Fruit fly (Drosophila melanogaster) whole organism, embryonic: Measurements from ENCODE around the gene CG5687.

Experiments used
- CG10321 ChIP-seq: fragments of 200-800 bp; sonication (Bioruptor generic); IDR thresholded peaks from 2 replicates; pipeline ENCODE4 v1.3.6; 2022; ENCODE audit warnings: missing biosample characterization, missing genetic modification characterization
- CG10979 ChIP-seq: fragments of 200-800 bp; sonication (Bioruptor generic); optimal IDR thresholded peaks from 2 replicates; lab custom pipeline; 2018; ENCODE audit warnings: missing biosample characterization, mild to moderate bottlenecking, missing genetic modification characterization, moderate library complexity
- CG11398 ChIP-seq: fragments of 200-800 bp; sonication (Bioruptor generic); optimal IDR thresholded peaks from 2 replicates; lab custom pipeline; 2016; ENCODE audit warnings: missing biosample characterization, missing genetic modification characterization
- CG11456 ChIP-seq: fragments of 200-800 bp; sonication (Bioruptor generic); IDR thresholded peaks from 3 replicates; pipeline ENCODE4 v1.3.6; 2022; ENCODE audit warnings: missing biosample characterization, missing genetic modification characterization
- CG11695 ChIP-seq: fragments of 200-800 bp; sonication (Bioruptor generic); IDR thresholded peaks from 3 replicates; pipeline ENCODE4 v1.3.6; 2022; ENCODE audit warnings: missing biosample characterization, missing genetic modification characterization
- CG12071 ChIP-seq: fragments of 200-800 bp; sonication (Bioruptor generic); optimal IDR thresholded peaks from 3 replicates; lab custom pipeline; 2018; ENCODE audit warnings: missing biosample characterization, mild to moderate bottlenecking, missing genetic modification characterization
- CG12219 ChIP-seq: fragments of 200-800 bp; sonication (Bioruptor generic); optimal IDR thresholded peaks from 3 replicates; lab custom pipeline; 2018; ENCODE audit warnings: missing biosample characterization, mild to moderate bottlenecking, missing genetic modification characterization
- CG1233 ChIP-seq: fragments of 200-800 bp; sonication (Bioruptor generic); optimal IDR thresholded peaks from 4 replicates; lab custom pipeline; 2018; ENCODE audit warnings: missing biosample characterization, mild to moderate bottlenecking, missing genetic modification characterization
- CG13624 ChIP-seq: fragments of 200-800 bp; sonication (Bioruptor generic); optimal IDR thresholded peaks from 2 replicates; lab custom pipeline; 2016; ENCODE audit warnings: missing biosample characterization, missing genetic modification characterization
- CG13894 ChIP-seq: fragments of 200-800 bp; sonication (Bioruptor generic); optimal IDR thresholded peaks from 3 replicates; lab custom pipeline; 2018; ENCODE audit warnings: missing biosample characterization, mild to moderate bottlenecking, missing genetic modification characterization, moderate library complexity
- CG17359 ChIP-seq: fragments of 200-800 bp; sonication (Bioruptor generic); optimal IDR thresholded peaks from 3 replicates; lab custom pipeline; 2018; ENCODE audit warnings: missing biosample characterization, mild to moderate bottlenecking, missing genetic modification characterization, moderate library complexity
- CG30020 ChIP-seq: fragments of 200-800 bp; optimal IDR thresholded peaks from 2 replicates; lab custom pipeline; 2019; ENCODE audit warnings: missing biosample characterization, mild to moderate bottlenecking, missing genetic modification characterization, moderate library complexity
- CG31388 ChIP-seq: fragments of 200-800 bp; sonication (Bioruptor generic); optimal IDR thresholded peaks from 2 replicates; lab custom pipeline; 2016; ENCODE audit warnings: missing biosample characterization, missing genetic modification characterization
- CG6689 ChIP-seq: fragments of 200-800 bp; sonication (Bioruptor generic); IDR thresholded peaks from 2 replicates; pipeline ENCODE4 v1.3.6; 2022; ENCODE audit warnings: missing biosample characterization, missing genetic modification characterization
- CG7745 ChIP-seq: fragments of 200-800 bp; sonication (Bioruptor generic); optimal IDR thresholded peaks from 2 replicates; lab custom pipeline; 2018; ENCODE audit warnings: missing biosample characterization, mild to moderate bottlenecking, missing genetic modification characterization, moderate library complexity
- D19A ChIP-seq: fragments of 200-800 bp; optimal IDR thresholded peaks from 3 replicates; lab custom pipeline; 2019; ENCODE audit warnings: missing biosample characterization, mild to moderate bottlenecking, missing genetic modification characterization, moderate library complexity
- Dfd ChIP-seq, 2 experiments: fragments of >200 bp; optimal IDR thresholded peaks; 2 replicates each; lab custom pipeline; 2017; ENCODE audit warnings: missing biosample characterization in 2 of 2, missing genetic modification characterization in 2 of 2
- E2f1 ChIP-seq: fragments of 200-800 bp; sonication (Bioruptor generic); IDR thresholded peaks from 2 replicates; pipeline ENCODE4 v1.3.6; 2022; ENCODE audit warnings: missing biosample characterization, missing genetic modification characterization
- ERR ChIP-seq: fragments of 200-800 bp; sonication (Bioruptor generic); optimal IDR thresholded peaks from 2 replicates; lab custom pipeline; 2016; ENCODE audit warnings: missing biosample characterization, missing genetic modification characterization
- Ets97D ChIP-seq: fragments of 200-800 bp; sonication (Bioruptor generic); optimal IDR thresholded peaks from 3 replicates; lab custom pipeline; 2016; ENCODE audit warnings: missing biosample characterization, missing genetic modification characterization
- GATAe ChIP-seq: fragments of 200-800 bp; sonication (Bioruptor generic); conservative IDR thresholded peaks from 2 replicates; pipeline ENCODE4 v1.3.6; 2022; ENCODE audit warnings: missing biosample characterization, missing genetic modification characterization
- H2.0 ChIP-seq: fragments of 200-800 bp; sonication (Bioruptor generic); IDR thresholded peaks from 2 replicates; pipeline ENCODE4 v1.3.6; 2022; ENCODE audit warnings: missing biosample characterization, missing genetic modification characterization
- HmgD ChIP-seq: fragments of 200-800 bp; sonication (Bioruptor generic); optimal IDR thresholded peaks from 3 replicates; lab custom pipeline; 2016; ENCODE audit warnings: missing biosample characterization, missing genetic modification characterization
- Jarid2 ChIP-seq: fragments of 200-800 bp; sonication (Bioruptor generic); optimal IDR thresholded peaks from 3 replicates; lab custom pipeline; 2017; ENCODE audit warnings: mild to moderate bottlenecking, missing biosample characterization, missing genetic modification reagents, missing genetic modification characterization
- Lhr ChIP-seq: fragments of 200-800 bp; sonication (Bioruptor generic); optimal IDR thresholded peaks from 3 replicates; lab custom pipeline; 2017; ENCODE audit warnings: mild to moderate bottlenecking, missing biosample characterization, missing genetic modification reagents, missing genetic modification characterization
- MESR4 ChIP-seq: fragments of 200-800 bp; sonication (Bioruptor generic); optimal IDR thresholded peaks from 2 replicates; lab custom pipeline; 2018; ENCODE audit warnings: missing biosample characterization, mild to moderate bottlenecking, missing genetic modification characterization, moderate library complexity
- Med ChIP-seq: fragments of 200-800 bp; sonication (Bioruptor generic); peaks from one replicate; lab custom pipeline; 2016; ENCODE audit warnings: missing biosample characterization, missing genetic modification characterization, mild to moderate bottlenecking, inconsistent platforms, moderate library complexity
- Nf-YA ChIP-seq: fragments of 200-800 bp; sonication (Bioruptor generic); IDR thresholded peaks from 2 replicates; pipeline ENCODE4 v1.3.6; 2022; ENCODE audit warnings: missing biosample characterization, missing genetic modification characterization
- NfI ChIP-seq: fragments of 200-800 bp; sonication (Bioruptor generic); optimal IDR thresholded peaks from 3 replicates; lab custom pipeline; 2018; ENCODE audit warnings: missing biosample characterization, mild to moderate bottlenecking, missing genetic modification characterization, moderate library complexity
- Sin3A ChIP-seq: fragments of >200 bp; optimal IDR thresholded peaks from 2 replicates; lab custom pipeline; 2018
- Sox102F ChIP-seq: fragments of 200-800 bp; sonication (Bioruptor generic); optimal IDR thresholded peaks from 2 replicates; lab custom pipeline; 2018; ENCODE audit warnings: missing biosample characterization, mild to moderate bottlenecking, missing genetic modification characterization, moderate library complexity
- abd-A ChIP-seq: fragments of 200-800 bp; sonication (Bioruptor generic); optimal IDR thresholded peaks from 3 replicates; lab custom pipeline; 2019; ENCODE audit warnings: missing biosample characterization, mild to moderate bottlenecking, missing genetic modification characterization, moderate library complexity
- al ChIP-seq: fragments of 200-800 bp; sonication (Bioruptor generic); IDR thresholded peaks from 2 replicates; pipeline ENCODE4 v1.3.6; 2022; ENCODE audit warnings: missing biosample characterization, missing genetic modification characterization
- cato ChIP-seq: fragments of 200-800 bp; sonication (Bioruptor generic); optimal IDR thresholded peaks from 2 replicates; lab custom pipeline; 2016; ENCODE audit warnings: missing biosample characterization, missing genetic modification characterization, borderline replicate concordance
- cg ChIP-seq: fragments of 200-800 bp; sonication (Bioruptor generic); optimal IDR thresholded peaks from 3 replicates; lab custom pipeline; 2019; ENCODE audit warnings: missing biosample characterization, mild to moderate bottlenecking, missing genetic modification characterization, moderate library complexity
- da ChIP-seq: fragments of 200-800 bp; sonication (Bioruptor generic); optimal IDR thresholded peaks from 2 replicates; lab custom pipeline; 2016; ENCODE audit warnings: missing biosample characterization, missing genetic modification characterization
- danr ChIP-seq: fragments of 200-800 bp; sonication (Bioruptor generic); IDR thresholded peaks from 2 replicates; pipeline ENCODE4 v1.3.6; 2022; ENCODE audit warnings: missing biosample characterization, missing genetic modification characterization
- dmrt99B ChIP-seq: fragments of 200-800 bp; sonication (Bioruptor generic); optimal IDR thresholded peaks from 2 replicates; lab custom pipeline; 2018; ENCODE audit warnings: missing biosample characterization, mild to moderate bottlenecking, missing genetic modification characterization, moderate library complexity
- eyg ChIP-seq: fragments of 200-800 bp; sonication (Bioruptor generic); optimal IDR thresholded peaks from 3 replicates; lab custom pipeline; 2016; ENCODE audit warnings: missing biosample characterization, missing genetic modification characterization
- gce ChIP-seq: fragments of 200-800 bp; sonication (Bioruptor generic); IDR thresholded peaks from 3 replicates; pipeline ENCODE4 v1.3.6; 2022; ENCODE audit warnings: missing biosample characterization, missing genetic modification characterization
- gcm2 ChIP-seq: fragments of 200-800 bp; sonication (Bioruptor generic); optimal IDR thresholded peaks from 2 replicates; lab custom pipeline; 2016; ENCODE audit warnings: missing biosample characterization, missing genetic modification characterization
- ham ChIP-seq: fragments of 200-800 bp; sonication (Bioruptor generic); IDR thresholded peaks from 2 replicates; pipeline ENCODE4 v1.3.6; 2022; ENCODE audit warnings: missing biosample characterization, missing genetic modification characterization
- hth ChIP-seq: fragments of >200 bp; optimal IDR thresholded peaks from 2 replicates; lab custom pipeline; 2017; ENCODE audit warnings: inconsistent platforms
- ken ChIP-seq: fragments of 200-800 bp; sonication (Bioruptor generic); IDR thresholded peaks from 3 replicates; pipeline ENCODE4 v1.3.6; 2022; ENCODE audit warnings: missing biosample characterization, missing genetic modification characterization
- knrl ChIP-seq: fragments of 200-800 bp; sonication (Bioruptor generic); IDR thresholded peaks from 3 replicates; pipeline ENCODE4 v1.3.6; 2022; ENCODE audit warnings: missing biosample characterization, missing genetic modification characterization; ENCODE audit not compliant: partially characterized antibody
- oc ChIP-seq: fragments of 200-800 bp; sonication (Bioruptor generic); optimal IDR thresholded peaks from 2 replicates; lab custom pipeline; 2018; ENCODE audit warnings: missing biosample characterization, mild to moderate bottlenecking, missing genetic modification characterization, moderate library complexity
- pb ChIP-seq: fragments of 200-800 bp; sonication (Bioruptor generic); optimal IDR thresholded peaks from 3 replicates; lab custom pipeline; 2016; ENCODE audit warnings: missing biosample characterization, missing genetic modification characterization
- sd ChIP-seq: fragments of 200-800 bp; sonication (Bioruptor generic); optimal IDR thresholded peaks from 3 replicates; lab custom pipeline; 2018; ENCODE audit warnings: missing biosample characterization, mild to moderate bottlenecking, missing genetic modification characterization, moderate library complexity
- sens-2 ChIP-seq: fragments of 200-800 bp; sonication (Bioruptor generic); IDR thresholded peaks from 2 replicates; pipeline ENCODE4 v1.3.6; 2022; ENCODE audit warnings: missing biosample characterization, missing genetic modification characterization
- sima ChIP-seq: fragments of 200-800 bp; sonication (Bioruptor generic); optimal IDR thresholded peaks from 2 replicates; lab custom pipeline; 2016; ENCODE audit warnings: missing biosample characterization, missing genetic modification characterization
- sug ChIP-seq: fragments of 200-800 bp; optimal IDR thresholded peaks from 2 replicates; lab custom pipeline; 2019; ENCODE audit warnings: missing biosample characterization, mild to moderate bottlenecking, missing genetic modification characterization, moderate library complexity
- vvl ChIP-seq: fragments of 200-800 bp; sonication (Bioruptor generic); IDR thresholded peaks from 2 replicates; pipeline ENCODE4 v1.3.6; 2022; ENCODE audit warnings: missing biosample characterization, missing genetic modification characterization

Gene CG5687

DNA sequence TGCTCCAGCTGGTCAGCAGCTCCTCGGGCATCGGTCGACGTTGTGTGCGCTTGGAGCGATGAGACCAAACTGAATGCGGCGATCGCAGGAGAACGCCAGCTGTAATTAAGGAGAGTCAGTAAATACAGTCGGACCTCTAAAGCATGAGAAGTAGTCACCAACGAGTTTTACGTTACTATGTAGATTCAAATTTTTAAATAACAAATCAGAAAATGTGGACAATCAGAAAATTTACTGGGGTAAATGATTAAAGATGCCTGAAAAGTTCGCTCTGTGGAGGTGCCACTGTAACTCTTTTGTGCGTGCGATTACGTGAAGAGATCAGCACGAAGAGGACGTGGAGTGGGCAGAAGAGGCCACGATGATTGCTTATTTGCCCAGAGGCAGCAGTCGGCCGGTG lies 24.1 kb upstream of the CG5687 start, which contains the start of gene SCOT (continued):
- no peak for TF ChIP-seq GATAe
- peak; percentile 44 for TF ChIP-seq cato
- TF ChIP-seq CG31388 (GFP tag; lab: Kevin White, UChicago), result no peak
- TF ChIP-seq E2f1 (GFP tag; lab: Robert Waterston, UW), result peak; percentile 73
- peak; percentile 73 for TF ChIP-seq CG11398 (GFP tag; lab: Kevin White, UChicago)
- peak; percentile 17 for TF ChIP-seq Ets97D (GFP tag; lab: Kevin White, UChicago)
- peak; percentile 45 for TF ChIP-seq CG12071 (GFP tag; lab: Kevin White, UChicago)
- TF ChIP-seq CG6689 (GFP tag; lab: Robert Waterston, UW), result peak; percentile 85
- TF ChIP-seq HmgD (GFP tag; lab: Kevin White, UChicago), result peak; percentile 35
- peak; percentile 72; the same call in 2 of the 3 replicates for TF ChIP-seq ken (GFP tag; lab: Robert Waterston, UW)
- no peak for TF ChIP-seq MESR4 (GFP tag; lab: Kevin White, UChicago)
- no peak for TF ChIP-seq D19A
- TF ChIP-seq Sox102F (GFP tag; lab: Kevin White, UChicago), result peak; percentile 85
- TF ChIP-seq ham (GFP tag; lab: Robert Waterston, UW), result no peak
- peak; percentile 47; the same call in 1 of the 2 replicates for TF ChIP-seq CG10321
- no peak for TF ChIP-seq dmrt99B (tag; lab: Kevin White, UChicago)
- TF ChIP-seq oc, result peak; percentile 71
- peak; percentile 91 for TF ChIP-seq vvl (GFP tag; lab: Robert Waterston, UW)
- TF ChIP-seq Jarid2 (GFP tag; lab: Kevin White, UChicago), result no peak
- no peak for TF ChIP-seq CG1233 (GFP tag; lab: Kevin White, UChicago)
- no peak for TF ChIP-seq sd (tag; lab: Kevin White, UChicago)
- TF ChIP-seq sima, result no peak
- TF ChIP-seq sug (tag; lab: Kevin White, UChicago), result no peak
- TF ChIP-seq Dfd (GFP tag; optimal IDR thresholded peaks at IDR 0.05; lab: Kevin White, UChicago), result no peak
- peak; percentile 91 for TF ChIP-seq Med
- TF ChIP-seq CG13624 (GFP tag; lab: Kevin White, UChicago), result no peak
- TF ChIP-seq sens-2 (GFP tag; lab: Robert Waterston, UW), result 0 out of 2 replicates have a peak, but pooled peaks have one; percentile 48
- peak; percentile 77 for TF ChIP-seq CG11456
- no peak for TF ChIP-seq CG10979
- peak; percentile 58 for TF ChIP-seq pb (GFP tag; lab: Kevin White, UChicago)
- TF ChIP-seq NfI (GFP tag; lab: Kevin White, UChicago), result peak; percentile 67
- TF ChIP-seq danr (GFP tag; lab: Robert Waterston, UW), result peak; percentile 52; the same call in 1 of the 2 replicates
- no peak for TF ChIP-seq hth (lab: Kevin White, UChicago)
- TF ChIP-seq gcm2 (GFP tag; lab: Kevin White, UChicago), result peak; percentile 7
- peak; percentile 50 for TF ChIP-seq ERR
- TF ChIP-seq cg (GFP tag; lab: Kevin White, UChicago), result no peak
- no peak for TF ChIP-seq Sin3A
- no peak for TF ChIP-seq abd-A
- no peak for TF ChIP-seq knrl
- TF ChIP-seq CG30020 (tag; lab: Kevin White, UChicago), result no peak
- peak; percentile 43; the same call in 1 of the 2 replicates for TF ChIP-seq al
- no peak for TF ChIP-seq CG7745 (tag; lab: Kevin White, UChicago)
- peak; percentile 66; the same call in 1 of the 3 replicates for TF ChIP-seq gce (GFP tag; lab: Robert Waterston, UW)
- TF ChIP-seq CG11695, result peak; percentile 67; the same call in 1 of the 3 replicates
- TF ChIP-seq da (GFP tag; lab: Kevin White, UChicago), result peak; percentile 62
- no peak for TF ChIP-seq CG13894 (tag; lab: Kevin White, UChicago)
- TF ChIP-seq Lhr (GFP tag; lab: Kevin White, UChicago), result no peak
- no peak for TF ChIP-seq Nf-YA (GFP tag; lab: Robert Waterston, UW)
- peak; percentile 75 for TF ChIP-seq CG12219
- TF ChIP-seq H2.0 (GFP tag; lab: Robert Waterston, UW), result peak; percentile 87
- no peak for TF ChIP-seq CG17359 (tag; lab: Kevin White, UChicago)
- peak; percentile 50 for TF ChIP-seq eyg (GFP tag; lab: Kevin White, UChicago)
